Worm (Caenorhabditis elegans) whole organism, young adult: ENCODE measurements around the gene txt-6.
A peak's percentile ranks its signal among the peaks of the same experiment; 100 is the strongest.

ENCODE experiments used
- B0019.2 ChIP-seq: fragments of 200-800 bp; sonication (Bioruptor generic); conservative IDR thresholded peaks from 2 replicates; pipeline ENCODE4 v1.3.6; 2022; ENCODE audit warnings: missing genetic modification reagents, missing genetic modification characterization, missing compliant biosample characterization
- F39B2.1 ChIP-seq: fragments of 200-800 bp; sonication (Bioruptor generic); IDR thresholded peaks from 2 replicates; pipeline ENCODE4 v1.3.6; 2022; ENCODE audit warnings: missing genetic modification reagents, missing genetic modification characterization, missing compliant biosample characterization
- F52B5.7 ChIP-seq: sonication (generic microtip); optimal IDR thresholded peaks from 2 replicates; lab custom pipeline; 2016; ENCODE audit warnings: mild to moderate bottlenecking, missing genetic modification characterization, missing compliant biosample characterization
- K11D2.4 ChIP-seq: fragments of 200-800 bp; sonication (Bioruptor generic); IDR thresholded peaks from 2 replicates; pipeline ENCODE4 v1.3.6; 2022; ENCODE audit warnings: missing genetic modification reagents, missing genetic modification characterization, missing compliant biosample characterization
- Y67H2A.10 ChIP-seq: fragments of 200-800 bp; sonication (Bioruptor generic); conservative IDR thresholded peaks from 2 replicates; pipeline ENCODE4 v1.3.6; 2022; ENCODE audit warnings: missing genetic modification reagents, missing genetic modification characterization, missing compliant biosample characterization
- Y79H2A.3 ChIP-seq: fragments of 200-800 bp; sonication (Bioruptor generic); conservative IDR thresholded peaks from 2 replicates; pipeline ENCODE4 v1.3.6; 2022; ENCODE audit warnings: missing genetic modification reagents, missing genetic modification characterization, missing compliant biosample characterization
- akir-1 ChIP-seq: fragments of 200-800 bp; sonication (Bioruptor generic); optimal IDR thresholded peaks from 2 replicates; lab custom pipeline; 2018; ENCODE audit warnings: mild to moderate bottlenecking, missing genetic modification characterization, moderate library complexity, missing compliant biosample characterization
- ama-1 ChIP-seq, 3 experiments: fragments of 150-350 bp in 1 of 3; sonication (generic microtip) in 2 of 3; optimal IDR thresholded peaks; 2 replicates each; lab custom pipeline; 2014 to 2018; ENCODE audit warnings: missing biosample characterization in 2 of 3, missing genetic modification characterization in 2 of 3, missing genetic modification reagents in 2 of 3
- athp-1 ChIP-seq: sonication (generic microtip); optimal IDR thresholded peaks from 2 replicates; lab custom pipeline; 2017; ENCODE audit warnings: mild to moderate bottlenecking, missing genetic modification characterization, missing compliant biosample characterization
- attf-5 ChIP-seq: fragments of 200-800 bp; sonication (Bioruptor generic); optimal IDR thresholded peaks from 2 replicates; lab custom pipeline; 2018; ENCODE audit warnings: mild to moderate bottlenecking, missing genetic modification characterization, missing compliant biosample characterization
- cebp-1 ChIP-seq, 2 experiments: fragments of 200-800 bp in 1 of 2; sonication (Bioruptor generic) in 1 of 2; sonication (generic microtip) in 1 of 2; IDR thresholded peaks in 1 of 2; optimal IDR thresholded peaks in 1 of 2; 2 replicates each; pipeline versions ENCODE4 v1.3.6 to Lab custom; 2017 to 2022; ENCODE audit warnings: missing compliant biosample characterization in 2 of 2, missing genetic modification characterization in 2 of 2, mild to moderate bottlenecking in 1 of 2, missing genetic modification reagents in 1 of 2, moderate library complexity in 1 of 2
- ceh-100 ChIP-seq: fragments of 200-800 bp; sonication (Bioruptor generic); IDR thresholded peaks from 2 replicates; pipeline ENCODE4 v1.3.6; 2022; ENCODE audit warnings: missing genetic modification reagents, missing genetic modification characterization, missing compliant biosample characterization
- ceh-27 ChIP-seq: fragments of 200-800 bp; sonication (Bioruptor generic); optimal IDR thresholded peaks from 2 replicates; lab custom pipeline; 2018; ENCODE audit warnings: mild to moderate bottlenecking, missing genetic modification characterization, moderate library complexity, missing compliant biosample characterization
- chd-7 ChIP-seq: sonication (generic microtip); optimal IDR thresholded peaks from 2 replicates; lab custom pipeline; 2016; ENCODE audit warnings: mild to moderate bottlenecking, missing genetic modification characterization, moderate library complexity, missing compliant biosample characterization
- dpff-1 ChIP-seq: sonication (generic microtip); optimal IDR thresholded peaks from 2 replicates; lab custom pipeline; 2017; ENCODE audit warnings: mild to moderate bottlenecking, missing genetic modification characterization, missing compliant biosample characterization
- egl-18 ChIP-seq: fragments of 200-800 bp; sonication (Bioruptor generic); IDR thresholded peaks from 2 replicates; pipeline ENCODE4 v1.3.6; 2022; ENCODE audit warnings: missing genetic modification reagents, missing genetic modification characterization, missing compliant biosample characterization
- hrde-1 ChIP-seq: sonication (generic microtip); optimal IDR thresholded peaks from 2 replicates; lab custom pipeline; 2016; ENCODE audit warnings: missing genetic modification characterization, mild to moderate bottlenecking, missing compliant biosample characterization, moderate library complexity, missing genotype, missing genetic modification reagents, borderline replicate concordance
- let-607 ChIP-seq, 2 experiments: fragments of 200-800 bp in 1 of 2; sonication (Bioruptor generic) in 1 of 2; sonication (generic microtip) in 1 of 2; optimal IDR thresholded peaks; 2 replicates each; lab custom pipeline; 2016 to 2018; ENCODE audit warnings: mild to moderate bottlenecking in 2 of 2, missing compliant biosample characterization in 2 of 2, missing genetic modification characterization in 2 of 2, moderate library complexity in 2 of 2, missing genotype in 1 of 2
- lin-26 ChIP-seq: fragments of 200-800 bp; sonication (Bioruptor generic); IDR thresholded peaks from 2 replicates; pipeline ENCODE4 v1.3.6; 2022; ENCODE audit warnings: missing genetic modification reagents, missing genetic modification characterization, missing compliant biosample characterization
- mel-28 ChIP-seq: sonication (generic microtip); optimal IDR thresholded peaks from 2 replicates; lab custom pipeline; 2016; ENCODE audit warnings: borderline replicate concordance, mild to moderate bottlenecking, missing genetic modification characterization, missing compliant biosample characterization
- nhr-80 ChIP-seq: sonication (generic microtip); optimal IDR thresholded peaks from 2 replicates; lab custom pipeline; 2016; ENCODE audit warnings: missing genetic modification characterization, missing compliant biosample characterization
- pha-4 ChIP-seq: fragments of 150-350 bp; sonication (generic microtip); optimal IDR thresholded peaks from 2 replicates; lab custom pipeline; 2014; ENCODE audit warnings: missing biosample characterization, missing genetic modification reagents, missing genetic modification characterization
- repo-1 ChIP-seq: sonication (generic microtip); optimal IDR thresholded peaks from 2 replicates; lab custom pipeline; 2017; ENCODE audit warnings: mild to moderate bottlenecking, missing genetic modification characterization, missing compliant biosample characterization
- sdz-38 ChIP-seq: sonication (generic microtip); optimal IDR thresholded peaks from 2 replicates; lab custom pipeline; 2016; ENCODE audit warnings: missing genotype, missing genetic modification characterization, missing compliant biosample characterization
- somi-1 ChIP-seq: fragments of 200-800 bp; sonication (Bioruptor generic); optimal IDR thresholded peaks from 2 replicates; lab custom pipeline; 2018; ENCODE audit warnings: mild to moderate bottlenecking, missing genetic modification characterization, missing compliant biosample characterization
- tbp1 ChIP-seq: fragments of 200-800 bp; sonication (Bioruptor generic); optimal IDR thresholded peaks from 2 replicates; lab custom pipeline; 2018; ENCODE audit warnings: mild to moderate bottlenecking, missing genetic modification characterization, missing compliant biosample characterization
- tlf-1 ChIP-seq: fragments of 200-800 bp; sonication (Bioruptor generic); optimal IDR thresholded peaks from 2 replicates; lab custom pipeline; 2018; ENCODE audit warnings: mild to moderate bottlenecking, missing genetic modification characterization, missing compliant biosample characterization
- zfh-2 ChIP-seq: fragments of 200-800 bp; sonication (Bioruptor generic); conservative IDR thresholded peaks from 2 replicates; pipeline ENCODE4 v1.3.6; 2022; ENCODE audit warnings: missing genetic modification reagents, missing genetic modification characterization, missing compliant biosample characterization
- ztf-18 ChIP-seq: sonication (generic microtip); optimal IDR thresholded peaks from 2 replicates; lab custom pipeline; 2016; ENCODE audit warnings: missing genotype, mild to moderate bottlenecking, missing genetic modification characterization, missing compliant biosample characterization
- ztf-22 ChIP-seq: fragments of 200-800 bp; sonication (Bioruptor generic); optimal IDR thresholded peaks from 2 replicates; lab custom pipeline; 2018; ENCODE audit warnings: mild to moderate bottlenecking, missing genetic modification characterization, moderate library complexity, missing compliant biosample characterization
- ztf-26 ChIP-seq: sonication (generic microtip); optimal IDR thresholded peaks from 2 replicates; lab custom pipeline; 2017; ENCODE audit warnings: missing genetic modification characterization, missing compliant biosample characterization
- ztf-28 ChIP-seq: fragments of 200-800 bp; sonication (Bioruptor generic); IDR thresholded peaks from 2 replicates; pipeline ENCODE4 v1.3.6; 2022; ENCODE audit warnings: missing genetic modification reagents, missing genetic modification characterization, missing compliant biosample characterization
- ztf-6 ChIP-seq: fragments of 200-800 bp; sonication (Bioruptor generic); IDR thresholded peaks from 2 replicates; pipeline ENCODE4 v1.3.6; 2022; ENCODE audit warnings: missing genetic modification reagents, missing genetic modification characterization, missing compliant biosample characterization

The txt-6 gene

ce11 chrV:4647857-4648256, 41.1 kb upstream of the txt-6 start, which contains the start of gene F41F3.3 (continued):
- TF ChIP-seq chd-7 (tag; lab: Kevin White, UChicago) (peak; percentile 33), nhr-80 (tag; lab: Kevin White, UChicago) (no peak), attf-5 (GFP tag; lab: Kevin White, UChicago) (peak; percentile 16), akir-1 (GFP tag; lab: Kevin White, UChicago) (no peak), ceh-27 (GFP tag; lab: Kevin White, UChicago) (peak; percentile 10), mel-28 (tag; lab: Kevin White, UChicago) (no peak), ztf-26 (tag; lab: Kevin White, UChicago) (no peak), ztf-22 (GFP tag; lab: Kevin White, UChicago) (peak; percentile 4), pha-4 (no peak), lin-26 (no peak), F52B5.7 (tag; lab: Kevin White, UChicago) (peak; percentile 65), B0019.2 (GFP tag; lab: Robert Waterston, UW) (0 out of 2 replicates have a peak, but pooled peaks have one; percentile 11), tbp1 (GFP tag; lab: Kevin White, UChicago) (no peak)

ce11 chrV:4647279-4647819, 40.6 kb upstream of the txt-6 start:
- no peak for TF ChIP-seq ztf-18 (tag; lab: Kevin White, UChicago)
- no peak for TF ChIP-seq sdz-38 (tag; lab: Kevin White, UChicago)
- no peak for TF ChIP-seq ztf-28 (GFP tag; lab: Robert Waterston, UW)
- no peak for TF ChIP-seq Y79H2A.3 (GFP tag; lab: Robert Waterston, UW)
- TF ChIP-seq K11D2.4 (GFP tag; lab: Robert Waterston, UW) = no peak
- no peak for TF ChIP-seq ztf-6 (GFP tag; lab: Robert Waterston, UW)

ce11 chrV:4642691-4643090, 36.0 kb upstream of the txt-6 start, which contains the start of gene soc-1:
TSS of gene soc-1 (plus strand) at chrV:4642952.
- TF ChIP-seq akir-1 (GFP tag; lab: Kevin White, UChicago) = no peak
- TF ChIP-seq egl-18 (GFP tag; lab: Robert Waterston, UW) = no peak
- no peak for TF ChIP-seq athp-1
- TF ChIP-seq cebp-1 (GFP tag; IDR thresholded peaks at IDR 0.05; lab: Robert Waterston, UW) = no peak
- TF ChIP-seq cebp-1 (tag; optimal IDR thresholded peaks at IDR 0.05; lab: Kevin White, UChicago) = no peak
- TF ChIP-seq F39B2.1 = no peak
- TF ChIP-seq ceh-100 (GFP tag; lab: Robert Waterston, UW) = no peak
- no peak for TF ChIP-seq tlf-1
- no peak for TF ChIP-seq attf-5 (GFP tag; lab: Kevin White, UChicago)
- TF ChIP-seq dpff-1 = no peak
- no peak for TF ChIP-seq repo-1 (tag; lab: Kevin White, UChicago)
- no peak for TF ChIP-seq somi-1 (GFP tag; lab: Kevin White, UChicago)
- TF ChIP-seq zfh-2 (GFP tag; lab: Robert Waterston, UW) = no peak
- TF ChIP-seq ama-1 (optimal IDR thresholded peaks at IDR 0.05; lab: Kevin White, UChicago) = no peak
- no peak for TF ChIP-seq ama-1 (GFP tag; optimal IDR thresholded peaks at IDR 0.05; lab: Kevin White, UChicago)
- TF ChIP-seq hrde-1 = no peak
- no peak for TF ChIP-seq let-607 (tag; optimal IDR thresholded peaks at IDR 0.05; lab: Kevin White, UChicago)
- no peak for TF ChIP-seq Y67H2A.10
